Worm (Caenorhabditis elegans) whole organism, late embryonic: ENCODE data around the gene str-129.

ENCODE experiments used
- Y22D7AL.16 ChIP-seq: sonication (generic microtip); optimal IDR thresholded peaks from 2 replicates; lab custom pipeline; 2016; ENCODE audit warnings: missing genetic modification characterization, missing compliant biosample characterization
- ama-1 ChIP-seq: fragments of 150-350 bp; optimal IDR thresholded peaks from 2 replicates; lab custom pipeline; 2014
- elt-2 ChIP-seq: sonication (generic microtip); optimal IDR thresholded peaks from 2 replicates; lab custom pipeline; 2016; ENCODE audit warnings: missing genetic modification reagents, missing genetic modification characterization, missing compliant biosample characterization
- nhr-11 ChIP-seq: fragments of 150-350 bp; optimal IDR thresholded peaks from 2 replicates; lab custom pipeline; 2014; ENCODE audit warnings: missing biosample characterization, missing genetic modification characterization
- npax-4 ChIP-seq: sonication (generic microtip); optimal IDR thresholded peaks from 2 replicates; lab custom pipeline; 2016; ENCODE audit warnings: missing genetic modification characterization, missing compliant biosample characterization
- pax-1 ChIP-seq: fragments of 150-350 bp; optimal IDR thresholded peaks from 2 replicates; lab custom pipeline; 2014; ENCODE audit warnings: missing biosample characterization, missing genetic modification characterization
- unc-55 ChIP-seq: sonication (generic microtip); optimal IDR thresholded peaks from 2 replicates; lab custom pipeline; 2017; ENCODE audit warnings: missing biosample characterization, missing genetic modification reagents, missing genetic modification characterization
- unc-86 ChIP-seq: sonication (generic microtip); optimal IDR thresholded peaks from 2 replicates; lab custom pipeline; 2016; ENCODE audit warnings: missing genetic modification characterization, missing compliant biosample characterization
- ztf-16 ChIP-seq: sonication (generic microtip); optimal IDR thresholded peaks from 2 replicates; lab custom pipeline; 2017; ENCODE audit warnings: missing genetic modification characterization, missing compliant biosample characterization

DNA sequence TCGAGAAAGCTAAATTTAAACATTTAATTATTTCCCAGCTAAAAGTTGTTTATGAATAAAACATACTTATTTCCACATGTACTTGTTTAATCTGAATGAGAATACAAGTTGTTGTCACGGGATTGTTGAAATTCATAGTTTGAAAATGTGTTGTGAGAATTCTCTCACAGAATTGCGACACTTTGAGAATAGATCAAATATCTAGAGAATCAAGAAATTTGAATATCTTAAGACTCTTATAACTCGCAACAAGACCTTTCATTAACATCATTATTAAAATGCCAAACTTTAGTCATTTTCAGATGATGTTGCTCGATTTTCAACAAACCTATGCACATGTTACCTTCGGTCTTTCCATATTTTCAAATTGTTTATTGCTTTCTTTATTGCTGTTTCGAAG lies 10.7 kb upstream of the str-129 start, which contains the start of gene str-90:
- TF ChIP-seq ztf-16 = no peak
- TF ChIP-seq ama-1 = no peak
- no peak for TF ChIP-seq unc-86 (tag; lab: Kevin White, UChicago)
- no peak for TF ChIP-seq Y22D7AL.16
- TF ChIP-seq unc-55 (GFP tag; lab: Kevin White, UChicago) = no peak
- no peak for TF ChIP-seq npax-4 (tag; lab: Kevin White, UChicago)
- no peak for TF ChIP-seq elt-2 (tag; lab: Kevin White, UChicago)
- TF ChIP-seq nhr-11 (tag; lab: Kevin White, UChicago) = no peak
- TF ChIP-seq pax-1 (tag; lab: Kevin White, UChicago) = no peak
